Worm (Caenorhabditis elegans) whole organism, L1 larva: ENCODE measurements around the gene R04D3.2.

Experiments used
- egl-27 ChIP-seq, 2 experiments: fragments of 150-350 bp in 1 of 2; sonication (generic microtip); optimal IDR thresholded peaks; 3 replicates each; lab custom pipeline; 2017 to 2018; ENCODE audit warnings: missing biosample characterization in 2 of 2, missing genetic modification characterization in 2 of 2, missing genetic modification reagents in 2 of 2
- nhr-12 ChIP-seq: sonication (generic microtip); optimal IDR thresholded peaks from 2 replicates; lab custom pipeline; 2017; ENCODE audit warnings: missing biosample characterization, missing genetic modification characterization
- nhr-237 ChIP-seq: fragments of 150-350 bp; optimal IDR thresholded peaks from 2 replicates; lab custom pipeline; 2014; ENCODE audit warnings: missing biosample characterization, missing genetic modification characterization
- nhr-28 ChIP-seq: fragments of 150-350 bp; optimal IDR thresholded peaks from 2 replicates; lab custom pipeline; 2014; ENCODE audit warnings: missing biosample characterization, missing genetic modification characterization
- zip-4 ChIP-seq: fragments of 200-800 bp; sonication (Bioruptor generic); optimal IDR thresholded peaks from 2 replicates; lab custom pipeline; 2018; ENCODE audit warnings: mild to moderate bottlenecking, missing genetic modification characterization, moderate library complexity, missing compliant biosample characterization
- ztf-11 ChIP-seq, 2 experiments: sonication (generic microtip); optimal IDR thresholded peaks; 2 replicates each; lab custom pipeline; 2016 to 2017; ENCODE audit warnings: missing genetic modification characterization in 2 of 2, missing biosample characterization in 1 of 2, missing compliant biosample characterization in 1 of 2
- ztf-4 ChIP-seq: fragments of 150-350 bp; optimal IDR thresholded peaks from 2 replicates; lab custom pipeline; 2014; ENCODE audit warnings: missing biosample characterization, missing genetic modification characterization

- TF ChIP-seq nhr-12, result no peak
- TF ChIP-seq egl-27 (tag; optimal IDR thresholded peaks at IDR 0.05; lab: Kevin White, UChicago), result no peak
- TF ChIP-seq zip-4 (GFP tag; lab: Kevin White, UChicago), result no peak
- TF ChIP-seq ztf-4 (tag; lab: Kevin White, UChicago), result no peak
- no peak for TF ChIP-seq nhr-237 (tag; lab: Kevin White, UChicago)
- no peak for TF ChIP-seq ztf-11 (tag; optimal IDR thresholded peaks at IDR 0.05; lab: Kevin White, UChicago)
- no peak for TF ChIP-seq nhr-28 (tag; lab: Kevin White, UChicago)
These were observed 47.4 kb upstream of the R04D3.2 start, which contains the start of gene F46G10.4 for ce11 chrX:13333835-13334234.
